Worm (Caenorhabditis elegans) whole organism, late embryonic: ENCODE measurements around the gene Y37B11A.3.

Experiments used
- ceh-18 ChIP-seq: sonication (generic microtip); optimal IDR thresholded peaks from 2 replicates; lab custom pipeline; 2016; ENCODE audit warnings: missing genetic modification characterization, missing compliant biosample characterization
- hlh-8 ChIP-seq: sonication (generic microtip); optimal IDR thresholded peaks from 2 replicates; lab custom pipeline; 2016; ENCODE audit warnings: missing genotype, missing genetic modification characterization, missing compliant biosample characterization
- npax-4 ChIP-seq: sonication (generic microtip); optimal IDR thresholded peaks from 2 replicates; lab custom pipeline; 2016; ENCODE audit warnings: missing genetic modification characterization, missing compliant biosample characterization
- pag-3 ChIP-seq: sonication (generic microtip); optimal IDR thresholded peaks from 2 replicates; lab custom pipeline; 2016; ENCODE audit warnings: missing compliant biosample characterization, missing genetic modification characterization, borderline replicate concordance
- pqm-1 ChIP-seq: sonication (generic microtip); optimal IDR thresholded peaks from 2 replicates; lab custom pipeline; 2016; ENCODE audit warnings: missing genetic modification characterization, missing compliant biosample characterization
- tbx-2 ChIP-seq: sonication (generic microtip); optimal IDR thresholded peaks from 2 replicates; lab custom pipeline; 2016; ENCODE audit warnings: missing genetic modification characterization, missing compliant biosample characterization
- unc-3 ChIP-seq, 2 experiments: fragments of 200-800 bp in 1 of 2; sonication (Bioruptor generic) in 1 of 2; sonication (generic microtip) in 1 of 2; conservative IDR thresholded peaks in 1 of 2; optimal IDR thresholded peaks in 1 of 2; 2 replicates each; pipeline versions ENCODE4 v1.3.6 to Lab custom; 2016 to 2022; ENCODE audit warnings: missing compliant biosample characterization in 2 of 2, missing genetic modification characterization in 2 of 2, missing genetic modification reagents in 1 of 2

DNA sequence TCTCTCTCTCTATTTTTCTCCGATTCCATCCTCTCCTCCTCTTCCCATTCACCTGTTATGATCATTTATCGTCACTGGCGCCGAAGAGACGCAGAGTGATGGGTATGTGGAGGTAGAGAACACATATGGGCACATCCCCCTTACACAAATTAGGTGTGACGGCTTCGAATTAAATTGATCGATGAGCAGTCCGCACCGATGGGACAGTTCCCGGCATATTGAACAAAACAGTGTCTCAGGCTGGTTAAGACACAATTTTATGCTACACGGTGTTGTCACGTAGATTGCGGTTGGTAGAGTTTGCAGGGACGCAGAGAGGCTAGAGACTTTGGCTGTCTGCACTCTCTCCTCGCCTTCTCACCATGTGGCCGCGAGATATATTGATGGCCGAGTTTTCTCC is 29.7 kb upstream of the Y37B11A.3 start, which contains the start of gene R12B2.7:
- TF ChIP-seq pqm-1 (no peak), tbx-2 (tag; lab: Kevin White, UChicago) (peak; percentile 13), ceh-18 (tag; lab: Kevin White, UChicago) (no peak), hlh-8 (no peak), npax-4 (no peak), unc-3 (GFP tag; conservative IDR thresholded peaks at IDR 0.05; lab: Robert Waterston, UW) (no peak), unc-3 (tag; optimal IDR thresholded peaks at IDR 0.05; lab: Kevin White, UChicago) (no peak), pag-3 (tag; lab: Kevin White, UChicago) (no peak)
